Worm (Caenorhabditis elegans): ENCODE data around the gene smc-4.

DNA sequence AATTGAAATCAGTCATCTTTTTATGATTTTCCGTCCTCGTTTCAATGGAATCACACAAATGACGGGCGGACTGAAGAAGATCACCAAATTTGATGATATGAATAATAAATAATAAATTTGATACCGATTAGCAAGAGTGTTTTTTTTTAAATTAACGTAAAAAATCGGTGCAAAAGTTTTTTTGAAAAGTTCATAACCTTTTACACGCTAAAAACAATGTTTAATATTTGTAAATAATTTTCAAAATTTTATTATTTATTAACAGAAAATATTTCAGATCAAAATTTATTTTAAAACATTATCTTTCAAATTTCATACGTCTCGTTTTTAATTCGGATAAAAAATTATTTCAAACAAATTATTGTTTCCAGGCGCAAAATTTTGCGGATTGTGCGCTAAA, 42.3 kb upstream of the smc-4 start, which contains the start of gene M88.3:
- TF ChIP-seq klf-2 (GFP tag; conservative IDR thresholded peaks at IDR 0.05) = no peak
- no peak for TF ChIP-seq ref-1 (GFP tag; conservative IDR thresholded peaks at IDR 0.05)
- TF ChIP-seq T22C8.4 (GFP tag; IDR thresholded peaks at IDR 0.05) = no peak
- no peak for TF ChIP-seq ztf-29 (GFP tag; IDR thresholded peaks at IDR 0.05)
- TF ChIP-seq cog-1 (tag; optimal IDR thresholded peaks at IDR 0.05) = no peak
- no peak for TF ChIP-seq ztf-23 (GFP tag; IDR thresholded peaks at IDR 0.05)
- no peak for TF ChIP-seq tab-1 (GFP tag; IDR thresholded peaks at IDR 0.05)
- TF ChIP-seq flt-1 (GFP tag; IDR thresholded peaks at IDR 0.05) = no peak
- TF ChIP-seq med-1 (GFP tag; optimal IDR thresholded peaks at IDR 0.05; ENCODE audit: insufficient read depth) = no peak
